Fruit fly (Drosophila melanogaster) whole organism: ENCODE measurements around the gene PDCD-5.

Experiments used
- CG8478 ChIP-seq: fragments of >200 bp; optimal IDR thresholded peaks from 2 replicates; lab custom pipeline; 2018; ENCODE audit warnings: inconsistent platforms
- Dll ChIP-seq: fragments of >200 bp; optimal IDR thresholded peaks from 2 replicates; lab custom pipeline; 2017
- EcR ChIP-seq, 2 experiments: fragments of >200 bp; optimal IDR thresholded peaks; 2 replicates each; lab custom pipeline; 2017; ENCODE audit warnings: missing biosample characterization in 2 of 2, missing genetic modification characterization in 2 of 2, missing genetic modification reagents in 2 of 2
- pan ChIP-seq: fragments of >200 bp; optimal IDR thresholded peaks from 2 replicates; lab custom pipeline; 2017
- psq ChIP-seq: fragments of >200 bp; optimal IDR thresholded peaks from 2 replicates; lab custom pipeline; 2017
- usp ChIP-seq: fragments of >200 bp; optimal IDR thresholded peaks from 2 replicates; lab custom pipeline; 2017; ENCODE audit warnings: missing biosample characterization, missing genetic modification characterization, mixed read lengths

The PDCD-5 gene

DNA sequence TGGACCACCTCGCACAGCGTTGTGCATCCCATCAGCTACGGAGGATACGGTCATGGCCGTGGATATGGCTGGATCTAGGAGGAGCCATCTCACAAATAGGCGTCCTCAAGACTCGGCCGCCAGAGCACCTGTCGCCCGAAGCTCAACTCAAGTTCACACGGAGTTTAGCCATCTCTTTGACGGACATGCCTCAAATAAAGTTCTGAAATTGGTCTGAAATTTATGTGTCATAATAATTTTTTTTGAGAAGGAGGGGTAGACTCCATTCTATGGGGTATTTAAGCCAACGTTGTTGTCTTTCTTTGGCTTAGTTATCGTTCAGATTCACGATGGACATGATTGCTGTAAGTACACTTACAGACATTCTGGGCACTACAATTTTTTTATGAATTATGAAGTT, 31.2 kb upstream of the PDCD-5 start, which contains the start of gene CG13070:
Gene CG13070, plus strand, starts transcription at position 301 of the 400 bp plus-strand sequence.
- TF ChIP-seq CG8478 (lab: Kevin White, UChicago) (no peak), Dll (lab: Kevin White, UChicago) (no peak), pan (lab: Kevin White, UChicago) (no peak), psq (lab: Kevin White, UChicago) (no peak), usp (no peak), EcR (GFP tag; optimal IDR thresholded peaks at IDR 0.05; lab: Kevin White, UChicago) (no peak)

DNA sequence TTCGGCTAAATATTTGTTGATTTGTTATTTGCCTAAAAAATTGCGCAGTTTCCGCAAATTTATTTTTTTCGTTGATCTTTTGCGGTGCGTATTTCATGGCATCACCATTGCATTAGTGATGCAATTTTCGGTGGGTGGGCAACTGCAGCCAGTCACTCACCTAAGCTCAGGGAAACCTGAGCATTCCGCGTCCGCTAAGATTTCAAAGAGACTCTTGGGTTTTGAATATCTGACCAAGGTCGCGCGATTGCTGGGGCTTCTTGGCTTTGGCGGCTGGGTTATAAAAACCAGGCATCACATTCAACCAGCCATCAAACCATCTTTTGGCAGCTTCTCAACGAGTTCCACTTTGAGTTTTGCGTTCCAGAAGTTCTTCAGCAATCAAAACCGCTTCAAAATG, 30.6 kb upstream of the PDCD-5 start, which contains the start of gene CG13071:
Gene CG13071, plus strand, starts transcription at position 301 of the 400 bp plus-strand sequence.
- no peak for TF ChIP-seq Dll (lab: Kevin White, UChicago)
- TF ChIP-seq psq (lab: Kevin White, UChicago), result no peak
- no peak for TF ChIP-seq EcR (GFP tag; optimal IDR thresholded peaks at IDR 0.05; lab: Kevin White, UChicago)
- TF ChIP-seq usp, result no peak
- TF ChIP-seq CG8478 (lab: Kevin White, UChicago), result no peak
- TF ChIP-seq pan (lab: Kevin White, UChicago), result no peak

DNA sequence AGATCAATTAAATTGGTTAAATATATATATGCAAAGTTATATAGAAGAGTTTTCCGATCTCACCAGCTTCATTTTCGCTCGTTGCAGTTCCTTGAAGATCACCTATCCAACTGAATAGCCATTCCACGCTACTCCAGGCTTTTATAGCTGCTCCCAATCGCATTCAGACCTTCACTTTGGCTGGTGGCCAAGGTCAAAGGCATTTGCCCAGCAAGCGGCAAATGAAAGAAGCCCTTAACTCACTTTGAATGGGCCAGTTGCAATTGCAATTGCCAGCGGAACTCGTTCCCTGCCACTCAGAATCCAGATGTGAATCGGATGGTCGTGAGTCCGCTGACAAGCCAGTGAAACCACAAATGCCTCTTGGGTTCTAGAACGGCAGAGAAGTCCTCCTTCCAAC, 29.7 kb upstream of the PDCD-5 start, which contains the start of gene CG34247:
Gene CG34247, minus strand, starts transcription at position 101 of the 400 bp plus-strand sequence.
- TF ChIP-seq EcR (GFP tag; optimal IDR thresholded peaks at IDR 0.05; lab: Kevin White, UChicago) (no peak), psq (lab: Kevin White, UChicago) (no peak), usp (no peak), Dll (lab: Kevin White, UChicago) (no peak), pan (lab: Kevin White, UChicago) (no peak), CG8478 (lab: Kevin White, UChicago) (no peak)

DNA sequence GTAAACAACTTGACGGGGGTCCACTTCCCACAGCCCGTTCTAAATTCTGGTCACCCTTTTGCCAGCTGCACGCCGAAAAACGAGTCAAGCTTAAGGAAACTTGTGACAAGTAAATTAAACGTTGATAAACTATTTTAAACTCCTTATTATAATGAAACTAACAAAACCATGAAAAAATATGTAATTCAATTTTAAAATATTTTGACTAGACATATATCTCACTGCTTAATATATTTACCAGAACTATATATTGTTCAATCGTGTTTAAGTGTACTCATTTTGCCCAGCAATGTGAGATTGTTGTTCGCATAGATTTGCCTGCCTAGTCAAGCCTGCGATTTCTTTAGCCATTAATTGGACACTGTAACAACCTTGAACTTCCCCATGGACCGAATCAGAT, 27.7 kb upstream of the PDCD-5 start, which contains the start of gene CG13053:
Gene CG13053, minus strand, starts transcription at position 171 of the 400 bp plus-strand sequence.
- TF ChIP-seq usp (no peak), EcR (GFP tag; optimal IDR thresholded peaks at IDR 0.05; lab: Kevin White, UChicago) (no peak), pan (lab: Kevin White, UChicago) (no peak), CG8478 (lab: Kevin White, UChicago) (no peak), psq (lab: Kevin White, UChicago) (no peak), Dll (lab: Kevin White, UChicago) (no peak)

DNA sequence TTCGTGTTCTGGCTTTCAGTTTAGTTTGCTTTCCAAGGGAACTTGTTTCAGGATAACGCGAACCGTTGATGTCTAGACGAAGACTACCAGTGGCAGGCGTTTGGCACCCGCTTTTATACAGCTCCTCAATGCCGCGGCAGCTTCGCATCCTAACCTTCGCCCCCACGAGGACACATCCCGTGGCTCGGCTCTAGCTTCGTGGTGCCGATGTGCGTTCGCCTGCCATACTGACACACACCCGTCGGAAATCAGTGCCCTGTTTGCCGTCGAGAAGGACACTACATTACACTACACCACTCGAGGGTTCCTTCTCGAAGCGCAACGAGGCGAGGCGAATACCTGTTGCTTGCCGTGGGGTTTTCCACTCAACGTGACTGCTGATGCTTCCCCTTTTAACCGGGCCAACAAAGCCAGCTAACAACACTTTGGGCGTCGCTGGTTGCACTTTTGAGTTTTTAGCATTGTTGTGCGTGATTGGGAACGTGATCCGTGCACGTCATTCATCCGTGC, 25.3 kb upstream of the PDCD-5 start, which contains the start of gene CG13054:
Gene CG13054, minus strand, starts transcription at position 74 of the 510 bp plus-strand sequence.
- TF ChIP-seq usp (no peak), Dll (lab: Kevin White, UChicago) (no peak), CG8478 (lab: Kevin White, UChicago) (no peak)

DNA sequence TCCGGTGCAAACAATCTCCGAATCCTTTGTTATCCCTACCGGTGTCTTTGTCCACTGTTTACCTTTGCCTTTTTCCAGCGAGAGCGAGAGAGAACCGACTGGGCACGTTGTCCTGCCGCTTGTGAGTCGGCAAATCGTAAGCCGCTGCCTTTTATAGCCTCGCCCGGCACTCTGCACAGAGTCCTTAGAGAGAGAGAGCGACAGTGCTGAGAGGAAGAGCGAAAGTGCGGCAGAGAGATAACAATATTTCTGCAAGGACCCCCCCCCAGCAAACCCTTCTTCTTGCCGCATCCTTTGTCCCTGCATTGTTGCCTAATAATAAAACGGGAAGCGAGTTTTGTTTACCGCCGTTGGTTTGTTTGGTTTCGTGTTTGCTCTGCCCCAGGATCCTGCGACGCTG, 20.4 kb upstream of the PDCD-5 start, which contains the start of gene CG13055:
Gene CG13055, minus strand, starts transcription at position 101 of the 400 bp plus-strand sequence.
- TF ChIP-seq pan (lab: Kevin White, UChicago), result no peak
- TF ChIP-seq psq (lab: Kevin White, UChicago), result no peak
- TF ChIP-seq usp, result no peak
- TF ChIP-seq EcR (GFP tag; optimal IDR thresholded peaks at IDR 0.05; lab: Kevin White, UChicago), result no peak
- TF ChIP-seq Dll (lab: Kevin White, UChicago), result no peak

DNA sequence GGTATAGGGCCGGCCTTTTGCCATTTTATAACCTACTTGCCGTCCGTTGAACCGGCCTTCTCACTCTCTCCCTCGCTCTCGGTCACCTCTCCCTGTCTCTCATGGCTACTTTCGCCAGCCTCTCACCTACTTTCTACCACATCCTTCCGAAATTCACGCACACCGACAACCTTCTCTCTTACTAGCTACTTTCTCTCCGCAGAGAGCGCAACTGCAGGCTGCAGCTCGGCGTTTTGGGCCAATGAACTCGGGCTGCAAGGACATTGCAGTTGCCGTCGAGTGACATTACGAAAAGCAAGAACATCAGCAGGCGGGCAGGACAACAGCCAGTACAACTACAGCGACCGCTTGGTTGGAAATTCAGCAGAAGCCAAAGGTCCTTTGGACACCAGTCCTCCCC, 9.5 kb upstream of the PDCD-5 start:
- no peak for TF ChIP-seq Dll (lab: Kevin White, UChicago)
- TF ChIP-seq pan (lab: Kevin White, UChicago), result no peak
- peak in 1 of 2 experiments; percentile 61 for TF ChIP-seq EcR (GFP tag; optimal IDR thresholded peaks at IDR 0.05; lab: Kevin White, UChicago)

DNA sequence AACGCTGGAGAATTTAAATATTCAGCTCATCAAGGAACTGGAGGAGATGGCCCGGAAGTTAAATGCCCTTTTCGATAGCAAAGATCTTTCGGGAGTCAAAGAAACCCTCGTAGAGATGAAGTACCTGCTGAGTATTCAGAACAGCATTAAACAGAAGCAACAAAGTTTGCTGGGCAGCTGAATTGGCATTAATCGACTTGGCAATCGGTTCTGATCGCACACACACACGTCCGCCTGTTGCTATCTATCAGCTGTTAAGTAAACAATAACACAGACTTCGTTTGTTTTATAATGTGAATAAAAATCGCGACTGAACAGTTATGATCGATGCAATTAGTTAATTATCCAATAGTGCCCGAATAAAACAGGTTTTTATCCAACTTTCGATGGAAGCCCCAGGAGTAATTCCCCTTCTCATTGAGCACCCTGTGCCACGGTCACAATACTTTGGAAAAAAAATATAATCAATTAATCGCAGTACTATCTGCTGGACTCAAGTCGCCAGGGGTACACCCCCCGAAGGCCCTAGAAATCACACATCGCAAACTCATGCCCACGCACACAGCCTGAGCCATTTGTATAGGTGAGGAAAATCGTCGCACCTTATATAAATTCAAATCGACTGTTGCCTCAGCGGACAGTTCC, 2.1 kb upstream of the PDCD-5 start:
- TF ChIP-seq usp, result no peak
- no peak for TF ChIP-seq CG8478 (lab: Kevin White, UChicago)
- no peak for TF ChIP-seq EcR (GFP tag; optimal IDR thresholded peaks at IDR 0.05; lab: Kevin White, UChicago)
- no peak for TF ChIP-seq pan (lab: Kevin White, UChicago)
- TF ChIP-seq psq (lab: Kevin White, UChicago), result no peak
- TF ChIP-seq Dll (lab: Kevin White, UChicago), result no peak

DNA sequence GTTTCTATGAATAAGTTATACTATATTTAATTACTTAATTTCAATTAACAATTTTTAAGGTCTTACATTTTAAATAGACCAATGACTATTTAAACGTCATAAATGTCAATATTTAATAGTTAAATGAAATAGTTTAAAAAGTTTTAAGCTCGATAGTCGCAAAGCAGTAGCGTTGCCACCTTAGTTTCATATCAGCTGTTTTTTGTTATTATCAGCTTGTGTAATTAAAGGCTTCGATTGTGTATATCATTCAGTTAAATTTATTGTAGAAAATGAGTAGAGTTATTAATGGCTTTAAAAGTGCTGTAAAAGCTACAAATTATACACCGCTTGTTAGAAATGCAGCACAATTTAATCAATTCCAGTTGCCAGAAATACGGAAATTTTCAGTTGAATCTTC, 1.1 kb upstream of the PDCD-5 start, which contains the start of gene Hsc20:
Gene Hsc20, plus strand, starts transcription at position 204 of the 400 bp plus-strand sequence.
- TF ChIP-seq pan (lab: Kevin White, UChicago) (no peak), Dll (lab: Kevin White, UChicago) (no peak), CG8478 (lab: Kevin White, UChicago) (no peak), psq (lab: Kevin White, UChicago) (no peak), usp (no peak), EcR (GFP tag; optimal IDR thresholded peaks at IDR 0.05; lab: Kevin White, UChicago) (no peak)

DNA sequence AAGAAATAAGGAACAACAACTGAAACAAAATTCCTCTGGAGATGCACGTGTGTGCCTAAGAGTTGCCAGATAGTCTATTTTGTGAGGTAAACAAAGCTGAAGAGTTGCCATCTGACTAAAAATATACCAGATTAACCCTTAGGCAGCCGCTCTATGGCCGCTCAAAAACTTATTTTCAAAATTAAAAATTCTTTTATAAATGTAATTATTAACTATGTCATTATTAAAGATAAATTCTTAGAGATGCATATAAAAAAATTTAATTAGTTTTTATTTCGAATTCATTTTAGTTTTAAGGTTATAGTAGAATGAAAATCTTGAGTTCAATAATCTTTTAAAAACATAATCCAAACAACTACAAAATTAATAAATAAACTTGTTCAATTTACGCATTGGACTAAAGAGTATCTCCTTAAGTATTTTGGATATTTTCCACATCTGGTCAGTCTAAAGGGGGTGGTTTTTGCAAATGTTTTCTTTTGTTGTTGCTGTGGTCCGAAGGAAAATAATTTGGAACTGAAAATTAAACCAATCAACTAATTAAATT, 3.1 kb downstream of the PDCD-5 start, which contains the start of gene Tmx3:
Gene Tmx3, plus strand, starts transcription at position 442 of the 547 bp plus-strand sequence.
- no peak for TF ChIP-seq EcR (GFP tag; optimal IDR thresholded peaks at IDR 0.05; lab: Kevin White, UChicago)
- no peak for TF ChIP-seq pan (lab: Kevin White, UChicago)
- no peak for TF ChIP-seq usp
- TF ChIP-seq CG8478 (lab: Kevin White, UChicago), result no peak
- TF ChIP-seq Dll (lab: Kevin White, UChicago), result no peak
- TF ChIP-seq psq (lab: Kevin White, UChicago), result no peak

DNA sequence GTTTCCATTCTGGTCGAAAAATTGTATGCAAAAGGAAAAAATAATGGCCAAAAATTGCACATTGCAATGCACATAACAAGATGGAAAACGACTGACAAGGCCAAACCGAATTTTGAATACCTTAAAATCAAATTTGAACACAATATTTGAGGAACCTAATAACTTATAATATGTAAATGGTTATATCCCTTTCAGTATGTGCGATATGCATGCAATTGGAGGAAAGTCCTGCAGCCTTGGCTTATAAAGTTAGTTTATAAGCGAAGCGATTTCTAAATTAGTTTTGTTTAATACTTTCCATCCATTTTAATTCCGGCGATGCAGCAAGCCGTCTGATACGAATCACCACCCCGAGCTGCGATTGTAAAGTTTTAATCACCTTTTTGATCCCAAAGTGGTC, 6.7 kb downstream of the PDCD-5 start:
- no peak for TF ChIP-seq usp
- no peak for TF ChIP-seq Dll (lab: Kevin White, UChicago)
- no peak for TF ChIP-seq pan (lab: Kevin White, UChicago)
- no peak for TF ChIP-seq EcR (GFP tag; optimal IDR thresholded peaks at IDR 0.05; lab: Kevin White, UChicago)
- TF ChIP-seq CG8478 (lab: Kevin White, UChicago), result no peak
- no peak for TF ChIP-seq psq (lab: Kevin White, UChicago)
